Worm (Caenorhabditis elegans): Measurements from ENCODE around the gene R01H2.8.

Gene R01H2.8

DNA sequence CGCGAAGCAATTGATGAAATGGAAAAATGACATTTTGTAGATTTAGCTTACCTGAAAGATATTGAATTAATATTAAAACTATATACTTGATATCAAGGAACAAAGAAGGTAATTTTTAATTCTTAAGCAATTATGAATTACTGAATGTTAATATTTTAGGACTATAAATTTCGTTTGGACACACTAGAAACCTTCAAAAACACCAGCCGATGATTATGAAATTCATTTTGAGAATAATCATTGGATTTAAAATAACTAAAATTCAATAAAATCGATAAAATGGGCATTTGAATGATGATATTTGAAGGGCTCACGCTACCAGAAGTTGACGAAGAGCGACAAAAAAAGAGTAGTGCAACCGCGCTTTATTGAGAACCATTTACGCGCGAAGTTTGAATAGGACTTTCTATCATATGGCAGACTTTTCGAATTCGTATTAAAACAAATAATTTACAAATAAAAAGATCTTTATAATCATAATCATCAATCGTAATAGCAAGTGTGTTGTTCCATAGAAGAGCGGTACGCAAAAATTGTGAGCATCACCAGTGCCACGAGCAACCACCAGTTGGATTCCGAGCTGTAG, 5.0 kb downstream of the R01H2.8 start, which contains the start of gene ZK418.5 (continued):
- TF ChIP-seq dpl-1 (GFP tag; optimal IDR thresholded peaks at IDR 0.05) (peak; percentile 92 to 97 (median 96)), pqm-1 (tag; optimal IDR thresholded peaks at IDR 0.05) (no peak), unc-30 (tag; optimal IDR thresholded peaks at IDR 0.05) (no peak), C16A3.4 (tag; optimal IDR thresholded peaks at IDR 0.05) (peak; percentile 79), xbp-1 (tag; optimal IDR thresholded peaks at IDR 0.05) (peak; percentile 45), nhr-20 (tag; optimal IDR thresholded peaks at IDR 0.05) (peak; percentile 48), nhr-71 (tag; optimal IDR thresholded peaks at IDR 0.05) (peak; percentile 70), nhr-237 (tag; optimal IDR thresholded peaks at IDR 0.05) (no peak), mef-2 (tag; optimal IDR thresholded peaks at IDR 0.05) (no peak), ets-5 (GFP tag; IDR thresholded peaks at IDR 0.05) (no peak), nhr-90 (tag; optimal IDR thresholded peaks at IDR 0.05; ENCODE audit: poor library complexity) (peak; percentile 45), dsc-1 (tag; optimal IDR thresholded peaks at IDR 0.05) (no peak), rnt-1 (tag; optimal IDR thresholded peaks at IDR 0.05) (peak; percentile 78)

DNA sequence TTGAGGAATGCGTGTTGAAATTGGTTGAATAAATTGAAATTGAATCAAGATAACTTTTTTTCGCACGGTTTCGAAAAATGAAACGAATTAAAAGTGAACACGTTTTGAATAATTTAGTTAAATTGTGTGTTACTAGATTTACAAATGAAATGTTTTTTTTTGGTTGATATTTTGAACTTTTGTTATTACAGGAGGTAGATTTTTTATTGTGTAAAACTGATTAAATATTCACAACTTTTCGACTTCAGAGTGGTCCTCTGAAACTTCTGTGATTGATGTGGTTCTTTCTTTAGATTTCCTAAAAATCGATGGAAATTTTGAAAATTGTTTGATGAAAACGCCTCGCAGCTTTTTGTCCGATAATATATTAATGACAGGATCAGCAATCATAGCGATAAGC, 7.5 kb downstream of the R01H2.8 start, which contains the start of gene ZK418.13:
ZK418.13 (minus strand) TSS at position 101 of the 400 bp plus-strand sequence.
- TF ChIP-seq vab-15 (tag; optimal IDR thresholded peaks at IDR 0.05) (no peak), unc-130 (tag; optimal IDR thresholded peaks at IDR 0.05) (no peak), aly-2 (tag; optimal IDR thresholded peaks at IDR 0.05) (no peak), pag-3 (tag; optimal IDR thresholded peaks at IDR 0.05; ENCODE audit: borderline replicate concordance, insufficient read depth) (no peak), swsn-7 (tag; optimal IDR thresholded peaks at IDR 0.05) (no peak), ama-1 (optimal IDR thresholded peaks at IDR 0.05) (no peak), ces-1 (GFP tag; optimal IDR thresholded peaks at IDR 0.05) (no peak), Y116A8C.19 (tag; optimal IDR thresholded peaks at IDR 0.05; ENCODE audit: borderline replicate concordance) (no peak), mef-2 (tag; optimal IDR thresholded peaks at IDR 0.05) (no peak), efl-3 (GFP tag; optimal IDR thresholded peaks at IDR 0.05) (no peak), ets-5 (GFP tag; IDR thresholded peaks at IDR 0.05) (no peak), pax-3 (tag; optimal IDR thresholded peaks at IDR 0.05) (no peak), nhr-11 (tag; optimal IDR thresholded peaks at IDR 0.05) (no peak), pqm-1 (tag; optimal IDR thresholded peaks at IDR 0.05) (no peak)

- no peak for TF ChIP-seq Y116A8C.19 (tag; optimal IDR thresholded peaks at IDR 0.05; ENCODE audit: borderline replicate concordance)
- TF ChIP-seq nhr-11 (tag; optimal IDR thresholded peaks at IDR 0.05), result no peak
- no peak for TF ChIP-seq pax-3 (tag; optimal IDR thresholded peaks at IDR 0.05)
- no peak for TF ChIP-seq ets-5 (GFP tag; IDR thresholded peaks at IDR 0.05)
- no peak for TF ChIP-seq lin-15B (tag; optimal IDR thresholded peaks at IDR 0.05)
- no peak for TF ChIP-seq alr-1 (tag; optimal IDR thresholded peaks at IDR 0.05; ENCODE audit: borderline replicate concordance)
- TF ChIP-seq snu-23 (GFP tag; optimal IDR thresholded peaks at IDR 0.05), result no peak
- TF ChIP-seq nhr-47 (tag; optimal IDR thresholded peaks at IDR 0.05), result no peak
- TF ChIP-seq elt-3 (tag; optimal IDR thresholded peaks at IDR 0.05), result no peak
- no peak for TF ChIP-seq sox-4 (tag; optimal IDR thresholded peaks at IDR 0.05)
- TF ChIP-seq lir-3 (tag; optimal IDR thresholded peaks at IDR 0.05; ENCODE audit: poor library complexity), result no peak
Observed at ce11 chrIII:7078737-7079136, 9.9 kb downstream of the R01H2.8 start, which contains the start of gene ZK418.6. ZK418.6 (minus strand) TSS chrIII:7078837.

ce11 chrIII:7080689-7081088, 11.8 kb downstream of the R01H2.8 start, which contains the start of gene ZK418.7:
ZK418.7 (minus strand) TSS chrIII:7080789.
- TF ChIP-seq lsy-2 (tag; optimal IDR thresholded peaks at IDR 0.05) (no peak), fos-1 (tag; optimal IDR thresholded peaks at IDR 0.05) (no peak), swsn-7 (tag; optimal IDR thresholded peaks at IDR 0.05) (no peak), snpc-4 (tag; optimal IDR thresholded peaks at IDR 0.05) (no peak), hpl-2 (GFP tag; optimal IDR thresholded peaks at IDR 0.05) (no peak), unc-62 (GFP tag; optimal IDR thresholded peaks at IDR 0.05) (no peak), pag-3 (tag; optimal IDR thresholded peaks at IDR 0.05; ENCODE audit: borderline replicate concordance, insufficient read depth) (no peak)
